Fruit fly (Drosophila melanogaster) whole organism, embryonic: ENCODE measurements around the gene CG34293.

Source experiments
- ATbp ChIP-seq: fragments of 200-800 bp; sonication (Bioruptor generic); optimal IDR thresholded peaks from 2 replicates; lab custom pipeline; 2017; ENCODE audit warnings: missing biosample characterization, mild to moderate bottlenecking, missing genetic modification characterization, missing genetic modification reagents
- Ada2b ChIP-seq: fragments of 200-800 bp; sonication (Bioruptor generic); IDR thresholded peaks from 2 replicates; pipeline ENCODE4 v1.3.6; 2022; ENCODE audit warnings: missing biosample characterization, missing genetic modification characterization
- Adf1 ChIP-seq: fragments of 200-800 bp; sonication (Bioruptor generic); IDR thresholded peaks from 2 replicates; pipeline ENCODE4 v1.3.6; 2022; ENCODE audit warnings: missing biosample characterization, missing genetic modification characterization
- BtbVII ChIP-seq: fragments of 200-800 bp; sonication (Bioruptor generic); optimal IDR thresholded peaks from 3 replicates; lab custom pipeline; 2017; ENCODE audit warnings: missing biosample characterization, mild to moderate bottlenecking, missing genetic modification characterization
- CG10321 ChIP-seq: fragments of 200-800 bp; sonication (Bioruptor generic); IDR thresholded peaks from 2 replicates; pipeline ENCODE4 v1.3.6; 2022; ENCODE audit warnings: missing biosample characterization, missing genetic modification characterization
- CG10366 ChIP-seq: fragments of 200-800 bp; sonication (Bioruptor generic); IDR thresholded peaks from 2 replicates; pipeline ENCODE4 v1.3.6; 2022; ENCODE audit warnings: missing biosample characterization, missing genetic modification characterization
- CG10431 ChIP-seq: fragments of 200-800 bp; sonication (Bioruptor generic); optimal IDR thresholded peaks from 3 replicates; lab custom pipeline; 2018; ENCODE audit warnings: missing biosample characterization, mild to moderate bottlenecking, missing genetic modification characterization
- CG11093 ChIP-seq: fragments of 200-800 bp; sonication (Bioruptor generic); IDR thresholded peaks from 3 replicates; pipeline ENCODE4 v1.3.6; 2022; ENCODE audit warnings: missing biosample characterization, missing genetic modification characterization
- CG12104 ChIP-seq: fragments of 200-800 bp; sonication (Bioruptor generic); optimal IDR thresholded peaks from 3 replicates; lab custom pipeline; 2016; ENCODE audit warnings: missing biosample characterization, missing genetic modification characterization
- CG13775 ChIP-seq: fragments of 200-800 bp; sonication (Bioruptor generic); optimal IDR thresholded peaks from 3 replicates; lab custom pipeline; 2017; ENCODE audit warnings: missing biosample characterization, mild to moderate bottlenecking, missing genetic modification characterization
- CG15073 ChIP-seq: fragments of 200-800 bp; sonication (Bioruptor generic); optimal IDR thresholded peaks from 2 replicates; lab custom pipeline; 2016; ENCODE audit warnings: missing biosample characterization, missing genetic modification characterization
- CG1647 ChIP-seq: fragments of 200-800 bp; sonication (Bioruptor generic); optimal IDR thresholded peaks from 3 replicates; lab custom pipeline; 2016; ENCODE audit warnings: missing biosample characterization, missing genetic modification characterization
- CG17612 ChIP-seq: fragments of 200-800 bp; sonication (Bioruptor generic); IDR thresholded peaks from 2 replicates; pipeline ENCODE4 v1.3.6; 2022; ENCODE audit warnings: missing biosample characterization, missing genetic modification characterization
- CG18599 ChIP-seq: fragments of 200-800 bp; sonication (Bioruptor generic); optimal IDR thresholded peaks from 3 replicates; lab custom pipeline; 2017; ENCODE audit warnings: missing biosample characterization, missing genetic modification characterization, mild to moderate bottlenecking, moderate library complexity, missing genetic modification reagents
- CG18619 ChIP-seq: fragments of 200-800 bp; sonication (Bioruptor generic); optimal IDR thresholded peaks from 3 replicates; lab custom pipeline; 2017; ENCODE audit warnings: missing biosample characterization, mild to moderate bottlenecking, missing genetic modification characterization
- CG4424 ChIP-seq: fragments of 200-800 bp; sonication (Bioruptor generic); optimal IDR thresholded peaks from 3 replicates; lab custom pipeline; 2016; ENCODE audit warnings: missing biosample characterization, missing genetic modification characterization
- CG8765 ChIP-seq: fragments of 200-800 bp; sonication (Bioruptor generic); IDR thresholded peaks from 2 replicates; pipeline ENCODE4 v1.3.6; 2022; ENCODE audit warnings: missing biosample characterization, missing genetic modification characterization
- Deaf1 ChIP-seq: fragments of 200-800 bp; optimal IDR thresholded peaks from 3 replicates; lab custom pipeline; 2019; ENCODE audit warnings: missing biosample characterization, mild to moderate bottlenecking, missing genetic modification characterization, moderate library complexity
- Dll ChIP-seq: fragments of 200-800 bp; sonication (Bioruptor generic); IDR thresholded peaks from 4 replicates; pipeline ENCODE4 v1.3.6; 2022; ENCODE audit warnings: missing biosample characterization, missing genetic modification characterization; ENCODE audit not compliant: partially characterized antibody
- E2f2 ChIP-seq: fragments of 200-800 bp; sonication (Bioruptor generic); IDR thresholded peaks from 2 replicates; pipeline ENCODE4 v1.3.6; 2022; ENCODE audit warnings: missing biosample characterization, missing genetic modification characterization
- Gsc ChIP-seq: fragments of 200-800 bp; sonication (Bioruptor generic); IDR thresholded peaks from 2 replicates; pipeline ENCODE4 v1.3.6; 2022; ENCODE audit warnings: missing biosample characterization, missing genetic modification characterization
- Hmr ChIP-seq: fragments of 200-800 bp; sonication (Bioruptor generic); optimal IDR thresholded peaks from 3 replicates; lab custom pipeline; 2017; ENCODE audit warnings: mild to moderate bottlenecking, missing biosample characterization, missing genetic modification reagents, missing genetic modification characterization
- Jarid2 ChIP-seq: fragments of 200-800 bp; sonication (Bioruptor generic); optimal IDR thresholded peaks from 3 replicates; lab custom pipeline; 2017; ENCODE audit warnings: mild to moderate bottlenecking, missing biosample characterization, missing genetic modification reagents, missing genetic modification characterization
- Kr ChIP-seq: fragments of 200-800 bp; sonication (Bioruptor generic); optimal IDR thresholded peaks from 2 replicates; lab custom pipeline; 2017; ENCODE audit warnings: missing biosample characterization, mild to moderate bottlenecking, missing genetic modification characterization
- MESR4 ChIP-seq: fragments of 200-800 bp; sonication (Bioruptor generic); optimal IDR thresholded peaks from 2 replicates; lab custom pipeline; 2018; ENCODE audit warnings: missing biosample characterization, mild to moderate bottlenecking, missing genetic modification characterization, moderate library complexity
- Meics ChIP-seq: fragments of 200-800 bp; sonication (Bioruptor generic); optimal IDR thresholded peaks from 2 replicates; lab custom pipeline; 2017; ENCODE audit warnings: missing biosample characterization, mild to moderate bottlenecking, missing genetic modification characterization
- NK7.1 ChIP-seq: fragments of 200-800 bp; sonication (Bioruptor generic); optimal IDR thresholded peaks from 3 replicates; lab custom pipeline; 2016; ENCODE audit warnings: missing biosample characterization, missing genetic modification characterization
- Sox100B ChIP-seq: fragments of 200-800 bp; sonication (Bioruptor generic); optimal IDR thresholded peaks from 3 replicates; lab custom pipeline; 2018; ENCODE audit warnings: missing biosample characterization, mild to moderate bottlenecking, missing genetic modification characterization
- Sry-β ChIP-seq: fragments of 200-800 bp; sonication (Bioruptor generic); optimal IDR thresholded peaks from 2 replicates; lab custom pipeline; 2018; ENCODE audit warnings: missing biosample characterization, mild to moderate bottlenecking, missing genetic modification characterization, moderate library complexity
- Tbp ChIP-seq: fragments of >200 bp; optimal IDR thresholded peaks from 2 replicates; lab custom pipeline; 2018; ENCODE audit warnings: missing biosample characterization, missing genetic modification characterization
- bigmax ChIP-seq: fragments of 200-800 bp; sonication (Bioruptor generic); optimal IDR thresholded peaks from 2 replicates; lab custom pipeline; 2018; ENCODE audit warnings: missing biosample characterization, mild to moderate bottlenecking, missing genetic modification characterization
- ci ChIP-seq: fragments of 200-800 bp; sonication (Bioruptor generic); IDR thresholded peaks from 3 replicates; pipeline ENCODE4 v1.3.6; 2022; ENCODE audit warnings: missing biosample characterization, missing genetic modification characterization
- corto ChIP-seq: fragments of 200-800 bp; sonication (Bioruptor generic); optimal IDR thresholded peaks from 2 replicates; lab custom pipeline; 2016; ENCODE audit warnings: missing biosample characterization, mild to moderate bottlenecking, missing genetic modification characterization, moderate library complexity
- crc ChIP-seq: fragments of 200-800 bp; sonication (Bioruptor generic); optimal IDR thresholded peaks from 2 replicates; lab custom pipeline; 2016; ENCODE audit warnings: missing biosample characterization, missing genetic modification characterization
- croc ChIP-seq: fragments of 200-800 bp; sonication (Bioruptor generic); conservative IDR thresholded peaks from 3 replicates; pipeline ENCODE4 v1.3.6; 2022; ENCODE audit warnings: missing biosample characterization, missing genetic modification characterization
- crol ChIP-seq: fragments of 200-800 bp; sonication (Bioruptor generic); IDR thresholded peaks from 2 replicates; pipeline ENCODE4 v1.3.6; 2022; ENCODE audit warnings: missing biosample characterization, missing genetic modification characterization
- da ChIP-seq: fragments of 200-800 bp; sonication (Bioruptor generic); optimal IDR thresholded peaks from 2 replicates; lab custom pipeline; 2016; ENCODE audit warnings: missing biosample characterization, missing genetic modification characterization
- disco-r ChIP-seq: fragments of 200-800 bp; sonication (Bioruptor generic); optimal IDR thresholded peaks from 2 replicates; lab custom pipeline; 2016; ENCODE audit warnings: missing biosample characterization, missing genetic modification characterization
- gsb-n ChIP-seq: fragments of 200-800 bp; sonication (Bioruptor generic); optimal IDR thresholded peaks from 3 replicates; lab custom pipeline; 2018; ENCODE audit warnings: missing biosample characterization, mild to moderate bottlenecking, missing genetic modification characterization
- her ChIP-seq: fragments of 200-800 bp; sonication (Bioruptor generic); optimal IDR thresholded peaks from 2 replicates; lab custom pipeline; 2016; ENCODE audit warnings: missing biosample characterization, missing genetic modification characterization
- mirr ChIP-seq: fragments of 200-800 bp; sonication (Bioruptor generic); optimal IDR thresholded peaks from 3 replicates; lab custom pipeline; 2018; ENCODE audit warnings: missing biosample characterization, mild to moderate bottlenecking, missing genetic modification characterization
- org-1 ChIP-seq: fragments of 200-800 bp; sonication (Bioruptor generic); optimal IDR thresholded peaks from 2 replicates; lab custom pipeline; 2017; ENCODE audit warnings: missing biosample characterization, missing genetic modification characterization
- pfk ChIP-seq: fragments of 200-800 bp; sonication (Bioruptor generic); optimal IDR thresholded peaks from 2 replicates; lab custom pipeline; 2018; ENCODE audit warnings: missing biosample characterization, mild to moderate bottlenecking, missing genetic modification characterization, moderate library complexity
- prd ChIP-seq, 3 experiments: fragments of >200 bp in 2 of 3; fragments of 200-800 bp in 1 of 3; sonication (Bioruptor generic) in 1 of 3; optimal IDR thresholded peaks in 2 of 3; IDR thresholded peaks in 1 of 3; 2 replicates in 2 of 3; 3 replicates in 1 of 3; pipeline versions ENCODE4 v1.3.6 to Lab custom; 2017 to 2022; ENCODE audit warnings: missing biosample characterization in 1 of 3, missing genetic modification characterization in 1 of 3
- ranshi ChIP-seq: fragments of 200-800 bp; sonication (Bioruptor generic); IDR thresholded peaks from 2 replicates; pipeline ENCODE4 v1.3.6; 2022; ENCODE audit warnings: missing biosample characterization, missing genetic modification characterization
- row ChIP-seq: fragments of 200-800 bp; sonication (Bioruptor generic); IDR thresholded peaks from 3 replicates; pipeline ENCODE4 v1.3.6; 2022; ENCODE audit warnings: missing biosample characterization, missing genetic modification characterization
- sisA ChIP-seq: fragments of 200-800 bp; sonication (Bioruptor generic); IDR thresholded peaks from 2 replicates; pipeline ENCODE4 v1.3.6; 2022; ENCODE audit warnings: missing biosample characterization, missing genetic modification characterization
- slou ChIP-seq: fragments of 200-800 bp; sonication (Bioruptor generic); optimal IDR thresholded peaks from 3 replicates; lab custom pipeline; 2016; ENCODE audit warnings: missing biosample characterization, missing genetic modification characterization
- tgo ChIP-seq: fragments of 200-800 bp; sonication (Bioruptor generic); IDR thresholded peaks from 3 replicates; pipeline ENCODE4 v1.3.6; 2022; ENCODE audit warnings: missing biosample characterization, missing genetic modification characterization
- vfl ChIP-seq: fragments of 200-800 bp; sonication (Bioruptor generic); optimal IDR thresholded peaks from 2 replicates; lab custom pipeline; 2016; ENCODE audit warnings: missing biosample characterization, missing genetic modification characterization
- vnd ChIP-seq: fragments of 200-800 bp; sonication (Bioruptor generic); IDR thresholded peaks from 3 replicates; pipeline ENCODE4 v1.3.6; 2022; ENCODE audit warnings: missing biosample characterization, missing genetic modification characterization; ENCODE audit not compliant: partially characterized antibody
- zen ChIP-seq: fragments of 200-800 bp; sonication (Bioruptor generic); optimal IDR thresholded peaks from 3 replicates; lab custom pipeline; 2018; ENCODE audit warnings: missing biosample characterization, mild to moderate bottlenecking, missing genetic modification characterization, moderate library complexity

CG34293 gene

dm6 chr3R:27137914-27138323, 27.5 kb downstream of the CG34293 start (continued):
- TF ChIP-seq gsb-n (tag; lab: Kevin White, UChicago) (peak; percentile 38), Meics (GFP tag; lab: Kevin White, UChicago) (no peak), tgo (GFP tag; lab: Robert Waterston, UW) (no peak), zen (peak; percentile 5), mirr (GFP tag; lab: Kevin White, UChicago) (no peak), ranshi (GFP tag; lab: Robert Waterston, UW) (no peak), CG10431 (GFP tag; lab: Kevin White, UChicago) (peak; percentile 24), sisA (GFP tag; lab: Robert Waterston, UW) (no peak), Hmr (GFP tag; lab: Kevin White, UChicago) (peak; percentile 24), pfk (GFP tag; lab: Kevin White, UChicago) (no peak), ci (peak; percentile 67; the same call in 2 of the 3 replicates), CG8765 (no peak), row (no peak), Sox100B (GFP tag; lab: Kevin White, UChicago) (peak; percentile 62), croc (GFP tag; lab: Robert Waterston, UW) (no peak), ATbp (GFP tag; lab: Kevin White, UChicago) (peak; percentile 91), corto (GFP tag; lab: Kevin White, UChicago) (no peak), Deaf1 (tag; lab: Kevin White, UChicago) (no peak), bigmax (GFP tag; lab: Kevin White, UChicago) (peak; percentile 23), MESR4 (no peak), CG10321 (no peak), CG12104 (GFP tag; lab: Kevin White, UChicago) (no peak), CG17612 (GFP tag; lab: Robert Waterston, UW) (no peak), Dll (GFP tag; lab: Robert Waterston, UW) (no peak), NK7.1 (GFP tag; lab: Kevin White, UChicago) (no peak), her (GFP tag; lab: Kevin White, UChicago) (no peak), CG1647 (GFP tag; lab: Kevin White, UChicago) (no peak), org-1 (GFP tag; lab: Kevin White, UChicago) (peak; percentile 61), CG10366 (no peak), CG4424 (no peak), CG18599 (GFP tag; lab: Kevin White, UChicago) (peak; percentile 35), Tbp (GFP tag; lab: Kevin White, UChicago) (no peak), vfl (GFP tag; lab: Kevin White, UChicago) (no peak), prd (optimal IDR thresholded peaks at IDR 0.05; lab: Kevin White, UChicago) (no peak), prd (GFP tag; IDR thresholded peaks at IDR 0.05; lab: Robert Waterston, UW) (no peak), Ada2b (GFP tag; lab: Robert Waterston, UW) (no peak), disco-r (GFP tag; lab: Kevin White, UChicago) (no peak), Jarid2 (GFP tag; lab: Kevin White, UChicago) (no peak), CG11093 (GFP tag; lab: Robert Waterston, UW) (no peak), CG13775 (GFP tag; lab: Kevin White, UChicago) (no peak), Gsc (GFP tag; lab: Robert Waterston, UW) (no peak), vnd (GFP tag; lab: Robert Waterston, UW) (no peak), slou (GFP tag; lab: Kevin White, UChicago) (no peak), CG18619 (GFP tag; lab: Kevin White, UChicago) (peak; percentile 27), E2f2 (GFP tag; lab: Robert Waterston, UW) (no peak), crc (GFP tag; lab: Kevin White, UChicago) (no peak), BtbVII (GFP tag; lab: Kevin White, UChicago) (no peak), Sry-β (GFP tag; lab: Kevin White, UChicago) (no peak), Adf1 (GFP tag; lab: Robert Waterston, UW) (no peak), Kr (GFP tag; lab: Kevin White, UChicago) (no peak), CG15073 (GFP tag; lab: Kevin White, UChicago) (no peak), da (GFP tag; lab: Kevin White, UChicago) (no peak), crol (no peak)
